Worm (Caenorhabditis elegans) whole organism, early embryonic: ENCODE results near the gene ceeh-1.

ENCODE experiments used
- F13C5.2 ChIP-seq: sonication (generic microtip); optimal IDR thresholded peaks from 2 replicates; lab custom pipeline; 2017; ENCODE audit warnings: mild to moderate bottlenecking, missing genetic modification characterization, inconsistent platforms, missing compliant biosample characterization
- ama-1 ChIP-seq: fragments of 150-350 bp; optimal IDR thresholded peaks from 2 replicates; lab custom pipeline; 2014
- hmbx-1 ChIP-seq: sonication (generic microtip); optimal IDR thresholded peaks from 2 replicates; lab custom pipeline; 2016; ENCODE audit warnings: mild to moderate bottlenecking, missing genetic modification characterization, missing compliant biosample characterization
- pes-1 ChIP-seq: fragments of 200-800 bp; sonication (Bioruptor generic); IDR thresholded peaks from 2 replicates; pipeline ENCODE4 v1.3.6; 2022; ENCODE audit warnings: missing genetic modification reagents, missing genetic modification characterization, missing compliant biosample characterization
- sea-1 ChIP-seq: fragments of 200-800 bp; sonication (Bioruptor generic); conservative IDR thresholded peaks from 2 replicates; pipeline ENCODE4 v1.3.6; 2022; ENCODE audit warnings: missing genetic modification characterization, missing compliant biosample characterization

- TF ChIP-seq F13C5.2 (no peak), sea-1 (GFP tag; lab: Robert Waterston, UW) (no peak), pes-1 (GFP tag; lab: Robert Waterston, UW) (no peak), hmbx-1 (tag; lab: Kevin White, UChicago) (no peak), ama-1 (lab: Kevin White, UChicago) (no peak)
These were observed 24.8 kb upstream of the ceeh-1 start for ce11 chrIII:856908-857307.
